Fruit fly (Drosophila melanogaster) whole organism, embryonic: Measurements from ENCODE around the gene beat-Vc.

ENCODE experiments used
- Awh ChIP-seq: fragments of 200-800 bp; sonication (Bioruptor generic); IDR thresholded peaks from 2 replicates; pipeline ENCODE4, ENCODE4 v1.3.6; 2022; ENCODE audit warnings: missing biosample characterization, missing genetic modification characterization
- CG9797 ChIP-seq: fragments of 200-800 bp; sonication (Bioruptor generic); optimal IDR thresholded peaks from 3 replicates; lab custom pipeline; 2018; ENCODE audit warnings: missing biosample characterization, mild to moderate bottlenecking, missing genetic modification characterization
- Ssrp ChIP-seq: fragments of 200-800 bp; sonication (Bioruptor generic); optimal IDR thresholded peaks from 2 replicates; lab custom pipeline; 2018; ENCODE audit warnings: missing biosample characterization, mild to moderate bottlenecking, missing genetic modification characterization, moderate library complexity
- hkb ChIP-seq, 2 experiments: fragments of 200-800 bp in 1 of 2; fragments of >200 bp in 1 of 2; sonication (Bioruptor generic) in 1 of 2; IDR thresholded peaks in 1 of 2; optimal IDR thresholded peaks in 1 of 2; 2 replicates each; pipeline versions ENCODE4 v1.3.6 to Lab custom; 2017 to 2022; ENCODE audit warnings: missing biosample characterization in 1 of 2, missing genetic modification characterization in 1 of 2
- otp ChIP-seq: fragments of 200-800 bp; sonication (Bioruptor generic); IDR thresholded peaks from 3 replicates; pipeline ENCODE4, ENCODE4 v1.3.6; 2022; ENCODE audit warnings: missing biosample characterization, missing genetic modification characterization

- TF ChIP-seq CG9797 (GFP tag; lab: Kevin White, UChicago) (no peak), Awh (no peak), hkb (optimal IDR thresholded peaks at IDR 0.05; lab: Kevin White, UChicago) (no peak), hkb (GFP tag; IDR thresholded peaks at IDR 0.05; lab: Robert Waterston, UW) (no peak), Ssrp (tag; lab: Kevin White, UChicago) (no peak), otp (GFP tag; lab: Robert Waterston, UW) (no peak)
Measured at dm6 chr3R:12827837-12828236, 44.8 kb upstream of the beat-Vc start.
